Fruit fly (Drosophila melanogaster): ENCODE measurements around the gene Mco1.

- TF ChIP-seq topi (GFP tag; optimal IDR thresholded peaks at IDR 0.05), result no peak
- TF ChIP-seq esn (GFP tag; optimal IDR thresholded peaks at IDR 0.05), result no peak
- TF ChIP-seq CG7368 (GFP tag; optimal IDR thresholded peaks at IDR 0.05), result no peak
- TF ChIP-seq CG8319 (GFP tag; optimal IDR thresholded peaks at IDR 0.05), result no peak
- TF ChIP-seq fd59A (GFP tag; optimal IDR thresholded peaks at IDR 0.05), result no peak
- TF ChIP-seq net (GFP tag; optimal IDR thresholded peaks at IDR 0.05), result no peak
- no peak for TF ChIP-seq Smox (GFP tag; optimal IDR thresholded peaks at IDR 0.05)
- TF ChIP-seq eg (GFP tag; IDR thresholded peaks at IDR 0.05), result no peak
- TF ChIP-seq CG6854 (GFP tag; optimal IDR thresholded peaks at IDR 0.05), result no peak
- TF ChIP-seq Hr39 (GFP tag; optimal IDR thresholded peaks at IDR 0.05), result no peak
- TF ChIP-seq CG11902 (GFP tag; optimal IDR thresholded peaks at IDR 0.05), result no peak
Measured at dm6 chr2L:9467392-9467791, 51.0 kb downstream of the Mco1 start.
